Fruit fly (Drosophila melanogaster) whole organism, embryonic: ENCODE measurements around the gene E23.

Source experiments
- Blimp-1 ChIP-seq: fragments of 200-800 bp; sonication (Bioruptor generic); optimal IDR thresholded peaks from 3 replicates; lab custom pipeline; 2018; ENCODE audit warnings: missing biosample characterization, missing genetic modification characterization, mild to moderate bottlenecking, moderate library complexity, missing genetic modification reagents
- CG10209 ChIP-seq: fragments of 200-800 bp; sonication (Bioruptor generic); optimal IDR thresholded peaks from 3 replicates; lab custom pipeline; 2017; ENCODE audit warnings: missing biosample characterization, mild to moderate bottlenecking, missing genetic modification characterization, missing genetic modification reagents
- CG11247 ChIP-seq: fragments of 200-800 bp; sonication (Bioruptor generic); IDR thresholded peaks from 2 replicates; pipeline ENCODE4 v1.3.6; 2022; ENCODE audit warnings: missing biosample characterization, missing genetic modification characterization
- CG11398 ChIP-seq: fragments of 200-800 bp; sonication (Bioruptor generic); optimal IDR thresholded peaks from 2 replicates; lab custom pipeline; 2016; ENCODE audit warnings: missing biosample characterization, missing genetic modification characterization
- CG11696 ChIP-seq: fragments of 200-800 bp; sonication (Bioruptor generic); IDR thresholded peaks from 2 replicates; pipeline ENCODE4 v1.3.6; 2022; ENCODE audit warnings: missing biosample characterization, missing genetic modification characterization
- CG12769 ChIP-seq: fragments of 200-800 bp; sonication (Bioruptor generic); optimal IDR thresholded peaks from 2 replicates; lab custom pipeline; 2019; ENCODE audit warnings: missing biosample characterization, mild to moderate bottlenecking, missing genetic modification characterization, moderate library complexity
- CG13775 ChIP-seq: fragments of 200-800 bp; sonication (Bioruptor generic); optimal IDR thresholded peaks from 3 replicates; lab custom pipeline; 2017; ENCODE audit warnings: missing biosample characterization, mild to moderate bottlenecking, missing genetic modification characterization
- CG14710 ChIP-seq: fragments of 200-800 bp; sonication (Bioruptor generic); optimal IDR thresholded peaks from 3 replicates; lab custom pipeline; 2019; ENCODE audit warnings: missing biosample characterization, mild to moderate bottlenecking, missing genetic modification characterization, moderate library complexity
- CG2116 ChIP-seq: fragments of 200-800 bp; sonication (Bioruptor generic); optimal IDR thresholded peaks from 3 replicates; lab custom pipeline; 2018; ENCODE audit warnings: missing biosample characterization, mild to moderate bottlenecking, missing genetic modification characterization
- CG2202 ChIP-seq: fragments of 200-800 bp; sonication (Bioruptor generic); optimal IDR thresholded peaks from 2 replicates; lab custom pipeline; 2018; ENCODE audit warnings: missing biosample characterization, mild to moderate bottlenecking, missing genetic modification characterization
- CG33557 ChIP-seq: fragments of 200-800 bp; sonication (Bioruptor generic); optimal IDR thresholded peaks from 2 replicates; lab custom pipeline; 2019; ENCODE audit warnings: missing biosample characterization, mild to moderate bottlenecking, missing genetic modification characterization, moderate library complexity
- CG3407 ChIP-seq: fragments of 200-800 bp; sonication (Bioruptor generic); optimal IDR thresholded peaks from 2 replicates; lab custom pipeline; 2018; ENCODE audit warnings: missing biosample characterization, mild to moderate bottlenecking, missing genetic modification characterization
- CG4707 ChIP-seq: fragments of 200-800 bp; sonication (Bioruptor generic); optimal IDR thresholded peaks from 2 replicates; lab custom pipeline; 2018; ENCODE audit warnings: missing biosample characterization, mild to moderate bottlenecking, missing genetic modification characterization, moderate library complexity
- CG4854 ChIP-seq: fragments of 200-800 bp; sonication (Bioruptor generic); optimal IDR thresholded peaks from 2 replicates; lab custom pipeline; 2016; ENCODE audit warnings: missing biosample characterization, missing genetic modification characterization, inconsistent platforms
- CG6765 ChIP-seq: fragments of 200-800 bp; sonication (Bioruptor generic); optimal IDR thresholded peaks from 3 replicates; lab custom pipeline; 2017; ENCODE audit warnings: missing biosample characterization, mild to moderate bottlenecking, missing genetic modification characterization
- CG7928 ChIP-seq: fragments of 200-800 bp; sonication (Bioruptor generic); optimal IDR thresholded peaks from 2 replicates; lab custom pipeline; 2017; ENCODE audit warnings: missing biosample characterization, mild to moderate bottlenecking, missing genetic modification characterization
- CG9817 ChIP-seq: fragments of 200-800 bp; sonication (Bioruptor generic); optimal IDR thresholded peaks from 2 replicates; lab custom pipeline; 2018; ENCODE audit warnings: missing biosample characterization, mild to moderate bottlenecking, missing genetic modification characterization, moderate library complexity
- Chrac-16 ChIP-seq: fragments of 200-800 bp; sonication (Bioruptor generic); optimal IDR thresholded peaks from 3 replicates; lab custom pipeline; 2016; ENCODE audit warnings: missing biosample characterization, missing genetic modification characterization
- Dek ChIP-seq: fragments of 200-800 bp; sonication (Bioruptor generic); optimal IDR thresholded peaks from 3 replicates; lab custom pipeline; 2019; ENCODE audit warnings: missing biosample characterization, mild to moderate bottlenecking, missing genetic modification characterization, moderate library complexity
- Dip2 ChIP-seq: fragments of 200-800 bp; sonication (Bioruptor generic); IDR thresholded peaks from 2 replicates; pipeline ENCODE4 v1.3.6; 2022; ENCODE audit warnings: missing biosample characterization, missing genetic modification characterization
- Eip74EF ChIP-seq, 2 experiments: fragments of 200-800 bp in 1 of 2; fragments of >200 bp in 1 of 2; sonication (Bioruptor generic) in 1 of 2; optimal IDR thresholded peaks; 2 replicates each; lab custom pipeline; 2017 to 2019; ENCODE audit warnings: missing biosample characterization in 2 of 2, missing genetic modification characterization in 2 of 2, mild to moderate bottlenecking in 1 of 2, moderate library complexity in 1 of 2
- H2.0 ChIP-seq: fragments of 200-800 bp; sonication (Bioruptor generic); IDR thresholded peaks from 2 replicates; pipeline ENCODE4 v1.3.6; 2022; ENCODE audit warnings: missing biosample characterization, missing genetic modification characterization
- HLH4C ChIP-seq: fragments of 200-800 bp; sonication (Bioruptor generic); IDR thresholded peaks from 3 replicates; pipeline ENCODE4 v1.3.6; 2022; ENCODE audit warnings: missing biosample characterization, missing genetic modification characterization; ENCODE audit not compliant: partially characterized antibody
- Hr78 ChIP-seq, 2 experiments: fragments of 200-800 bp in 1 of 2; fragments of >200 bp in 1 of 2; sonication (Bioruptor generic) in 1 of 2; optimal IDR thresholded peaks; 2 replicates each; lab custom pipeline; 2017 to 2019; ENCODE audit warnings: missing biosample characterization in 2 of 2, missing genetic modification characterization in 2 of 2, mild to moderate bottlenecking in 1 of 2, moderate library complexity in 1 of 2
- Mes4 ChIP-seq: fragments of 200-800 bp; sonication (Bioruptor generic); optimal IDR thresholded peaks from 2 replicates; lab custom pipeline; 2016; ENCODE audit warnings: missing biosample characterization, missing genetic modification characterization
- Sry-δ ChIP-seq: fragments of 200-800 bp; sonication (Bioruptor generic); optimal IDR thresholded peaks from 2 replicates; lab custom pipeline; 2016; ENCODE audit warnings: missing biosample characterization, missing genetic modification characterization
- Ssrp ChIP-seq: fragments of 200-800 bp; sonication (Bioruptor generic); optimal IDR thresholded peaks from 2 replicates; lab custom pipeline; 2018; ENCODE audit warnings: missing biosample characterization, mild to moderate bottlenecking, missing genetic modification characterization, moderate library complexity
- bbx ChIP-seq: fragments of 200-800 bp; sonication (Bioruptor generic); IDR thresholded peaks from 2 replicates; pipeline ENCODE4 v1.3.6; 2022; ENCODE audit warnings: missing biosample characterization, missing genetic modification characterization; ENCODE audit not compliant: partially characterized antibody
- da ChIP-seq: fragments of 200-800 bp; sonication (Bioruptor generic); optimal IDR thresholded peaks from 2 replicates; lab custom pipeline; 2016; ENCODE audit warnings: missing biosample characterization, missing genetic modification characterization
- dan ChIP-seq: fragments of 200-800 bp; sonication (Bioruptor generic); IDR thresholded peaks from 2 replicates; pipeline ENCODE4 v1.3.6; 2022; ENCODE audit warnings: missing biosample characterization, missing genetic modification characterization
- dati ChIP-seq: fragments of 200-800 bp; sonication (Bioruptor generic); IDR thresholded peaks from 2 replicates; pipeline ENCODE4 v1.3.6; 2022; ENCODE audit warnings: missing biosample characterization, missing genetic modification characterization
- dmrt11E ChIP-seq: fragments of 200-800 bp; sonication (Bioruptor generic); optimal IDR thresholded peaks from 3 replicates; lab custom pipeline; 2018; ENCODE audit warnings: missing biosample characterization, mild to moderate bottlenecking, missing genetic modification characterization, moderate library complexity
- dmrt99B ChIP-seq: fragments of 200-800 bp; sonication (Bioruptor generic); optimal IDR thresholded peaks from 2 replicates; lab custom pipeline; 2018; ENCODE audit warnings: missing biosample characterization, mild to moderate bottlenecking, missing genetic modification characterization, moderate library complexity
- ems ChIP-seq: fragments of 200-800 bp; sonication (Bioruptor generic); optimal IDR thresholded peaks from 3 replicates; lab custom pipeline; 2016; ENCODE audit warnings: missing biosample characterization, missing genetic modification characterization
- fd3F ChIP-seq: fragments of 200-800 bp; sonication (Bioruptor generic); optimal IDR thresholded peaks from 2 replicates; lab custom pipeline; 2018; ENCODE audit warnings: missing biosample characterization, mild to moderate bottlenecking, missing genetic modification characterization, moderate library complexity
- ftz-f1 ChIP-seq: fragments of 200-800 bp; sonication (Bioruptor generic); optimal IDR thresholded peaks from 2 replicates; lab custom pipeline; 2016; ENCODE audit warnings: missing biosample characterization, missing genetic modification characterization
- grn ChIP-seq: fragments of 200-800 bp; sonication (Bioruptor generic); optimal IDR thresholded peaks from 3 replicates; lab custom pipeline; 2017; ENCODE audit warnings: missing biosample characterization, missing genetic modification characterization
- hkb ChIP-seq, 2 experiments: fragments of 200-800 bp in 1 of 2; fragments of >200 bp in 1 of 2; sonication (Bioruptor generic) in 1 of 2; IDR thresholded peaks in 1 of 2; optimal IDR thresholded peaks in 1 of 2; 2 replicates each; pipeline versions ENCODE4 v1.3.6 to Lab custom; 2017 to 2022; ENCODE audit warnings: missing biosample characterization in 1 of 2, missing genetic modification characterization in 1 of 2
- ken ChIP-seq: fragments of 200-800 bp; sonication (Bioruptor generic); IDR thresholded peaks from 3 replicates; pipeline ENCODE4 v1.3.6; 2022; ENCODE audit warnings: missing biosample characterization, missing genetic modification characterization
- mirr ChIP-seq: fragments of 200-800 bp; sonication (Bioruptor generic); optimal IDR thresholded peaks from 3 replicates; lab custom pipeline; 2018; ENCODE audit warnings: missing biosample characterization, mild to moderate bottlenecking, missing genetic modification characterization
- odd ChIP-seq: fragments of 200-800 bp; sonication (Bioruptor generic); optimal IDR thresholded peaks from 2 replicates; lab custom pipeline; 2017; ENCODE audit warnings: missing biosample characterization, mild to moderate bottlenecking, missing genetic modification characterization
- pan ChIP-seq, 4 experiments: fragments of >200 bp in 3 of 4; fragments of 200-800 bp in 1 of 4; sonication (Bioruptor generic) in 1 of 4; optimal IDR thresholded peaks in 3 of 4; IDR thresholded peaks in 1 of 4; 2 replicates each; pipeline versions ENCODE4 v1.3.6 to Lab custom; 2017 to 2022; ENCODE audit warnings: missing biosample characterization in 2 of 4, missing genetic modification characterization in 2 of 4, mixed read lengths in 1 of 4
- shn ChIP-seq: fragments of 200-800 bp; sonication (Bioruptor generic); optimal IDR thresholded peaks from 3 replicates; lab custom pipeline; 2016; ENCODE audit warnings: missing biosample characterization, missing genetic modification characterization
- stc ChIP-seq: fragments of 200-800 bp; sonication (Bioruptor generic); IDR thresholded peaks from 2 replicates; pipeline ENCODE4 v1.3.6; 2022; ENCODE audit warnings: missing biosample characterization, missing genetic modification characterization
- unc-4 ChIP-seq: fragments of 200-800 bp; sonication (Bioruptor generic); IDR thresholded peaks from 2 replicates; pipeline ENCODE4 v1.3.6; 2022; ENCODE audit warnings: missing biosample characterization, missing genetic modification characterization; ENCODE audit not compliant: partially characterized antibody
- wdn ChIP-seq: fragments of 200-800 bp; sonication (Bioruptor generic); IDR thresholded peaks from 2 replicates; pipeline ENCODE4 v1.3.6; 2022; ENCODE audit warnings: missing biosample characterization, missing genetic modification characterization

E23 gene

DNA sequence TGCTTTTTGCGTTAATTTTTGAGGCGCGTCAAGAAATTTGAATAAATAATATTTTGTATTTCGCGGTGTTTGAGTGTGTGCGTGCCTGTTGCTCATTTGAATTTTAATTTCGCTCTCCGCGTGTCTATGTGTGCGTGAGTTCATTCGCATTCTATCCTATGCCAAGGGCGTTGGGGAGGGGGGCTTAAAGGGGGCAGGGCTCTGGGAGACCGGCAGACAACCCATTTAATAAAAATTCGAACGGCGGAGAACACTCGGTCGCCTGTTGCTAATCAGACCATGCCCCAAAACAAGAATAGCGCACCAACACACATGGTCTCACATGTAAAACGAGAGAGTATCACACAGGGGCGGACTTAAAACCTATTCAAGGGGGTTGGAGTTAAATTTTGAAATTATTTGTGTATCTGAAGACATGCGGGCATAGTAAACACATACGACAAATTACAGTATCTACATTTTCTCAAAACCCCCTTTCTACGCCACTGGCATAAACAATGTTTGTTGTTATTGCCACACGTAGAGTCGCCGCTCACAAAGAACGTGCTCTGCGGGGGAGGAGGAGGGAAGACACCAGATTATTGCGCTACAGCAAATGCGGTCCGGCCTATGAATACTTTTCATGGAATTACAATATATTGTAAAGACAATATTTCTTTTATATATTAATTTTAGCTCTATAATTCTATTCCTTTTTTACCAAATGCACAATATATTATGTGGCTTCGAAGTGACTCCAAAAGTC is 52.7 kb downstream of the E23 start (continued):
- TF ChIP-seq CG10209 (peak; percentile 100), CG11696 (GFP tag; lab: Robert Waterston, UW) (peak; percentile 98), dmrt11E (tag; lab: Kevin White, UChicago) (peak; percentile 99), Dip2 (GFP tag; lab: Robert Waterston, UW) (peak; percentile 77), CG3407 (GFP tag; lab: Kevin White, UChicago) (peak; percentile 99), dati (GFP tag; lab: Robert Waterston, UW) (peak; percentile 97), pan (optimal IDR thresholded peaks at IDR 0.05; lab: Kevin White, UChicago) (no peak), pan (GFP tag; optimal IDR thresholded peaks at IDR 0.05 in 1 of 2, IDR thresholded peaks at IDR 0.05 in 1 of 2) (peak in 1 of 2 experiments; percentile 99), CG11398 (GFP tag; lab: Kevin White, UChicago) (peak; percentile 99), CG7928 (GFP tag; lab: Kevin White, UChicago) (peak; percentile 90), dan (peak; percentile 95), stc (GFP tag; lab: Robert Waterston, UW) (peak; percentile 98), CG13775 (peak; percentile 99), dmrt99B (tag; lab: Kevin White, UChicago) (peak; percentile 99), ftz-f1 (GFP tag; lab: Kevin White, UChicago) (peak; percentile 96), mirr (GFP tag; lab: Kevin White, UChicago) (peak; percentile 100), da (GFP tag; lab: Kevin White, UChicago) (peak; percentile 99), Blimp-1 (GFP tag; lab: Kevin White, UChicago) (peak; percentile 99), bbx (GFP tag; lab: Robert Waterston, UW) (no peak), odd (peak; percentile 100), fd3F (GFP tag; lab: Kevin White, UChicago) (peak; percentile 99), CG14710 (tag; lab: Kevin White, UChicago) (peak; percentile 98), CG2202 (tag; lab: Kevin White, UChicago) (peak; percentile 99), Chrac-16 (peak; percentile 100), ken (peak; percentile 99), grn (GFP tag; lab: Kevin White, UChicago) (peak; percentile 94), CG12769 (tag; lab: Kevin White, UChicago) (peak; percentile 100), CG33557 (GFP tag; lab: Kevin White, UChicago) (peak; percentile 100), shn (GFP tag; lab: Kevin White, UChicago) (peak; percentile 99), Ssrp (tag; lab: Kevin White, UChicago) (peak; percentile 99), wdn (peak; percentile 99), hkb (optimal IDR thresholded peaks at IDR 0.05; lab: Kevin White, UChicago) (peak; percentile 61), hkb (GFP tag; IDR thresholded peaks at IDR 0.05; lab: Robert Waterston, UW) (peak; percentile 99), ems (GFP tag; lab: Kevin White, UChicago) (peak; percentile 100), Sry-δ (GFP tag; lab: Kevin White, UChicago) (peak; percentile 87), CG11247 (GFP tag; lab: Robert Waterston, UW) (peak; percentile 99), CG6765 (GFP tag; lab: Kevin White, UChicago) (peak; percentile 99), unc-4 (GFP tag; lab: Robert Waterston, UW) (peak; percentile 34; the same call in 1 of the 2 replicates), CG4854 (GFP tag; lab: Kevin White, UChicago) (peak; percentile 99), Mes4 (peak; percentile 99), CG2116 (GFP tag; lab: Kevin White, UChicago) (peak; percentile 90), H2.0 (GFP tag; lab: Robert Waterston, UW) (peak; percentile 99), Eip74EF (GFP tag; optimal IDR thresholded peaks at IDR 0.05; lab: Kevin White, UChicago) (peak in 1 of 2 experiments; percentile 98), HLH4C (0 out of 3 replicates have a peak, but pooled peaks have one; percentile 33), Dek (peak; percentile 100), CG9817 (tag; lab: Kevin White, UChicago) (peak; percentile 100), CG4707 (GFP tag; lab: Kevin White, UChicago) (peak; percentile 97), Hr78 (GFP tag; optimal IDR thresholded peaks at IDR 0.05; lab: Kevin White, UChicago) (peak in 1 of 2 experiments; percentile 94)
- TF ChIP-seq, all 482 proteins: peak for 452
